Worm (Caenorhabditis elegans) whole organism, L1 larva: Measurements from ENCODE around the gene fbxa-39.

ENCODE experiments used
- aly-2 ChIP-seq: fragments of 150-350 bp; optimal IDR thresholded peaks from 2 replicates; lab custom pipeline; 2014; ENCODE audit warnings: missing biosample characterization, missing genetic modification characterization
- ceh-63 ChIP-seq: fragments of 200-800 bp; sonication (Bioruptor generic); optimal IDR thresholded peaks from 2 replicates; lab custom pipeline; 2018; ENCODE audit warnings: mild to moderate bottlenecking, missing genetic modification characterization, missing compliant biosample characterization
- nhr-90 ChIP-seq: sonication (generic microtip); optimal IDR thresholded peaks from 2 replicates; lab custom pipeline; 2016; ENCODE audit warnings: mild to moderate bottlenecking, missing genetic modification characterization, missing compliant biosample characterization; ENCODE audit not compliant: poor library complexity
- zag-1 ChIP-seq: fragments of 150-350 bp; optimal IDR thresholded peaks from 2 replicates; lab custom pipeline; 2014; ENCODE audit warnings: missing biosample characterization, missing genetic modification characterization

DNA sequence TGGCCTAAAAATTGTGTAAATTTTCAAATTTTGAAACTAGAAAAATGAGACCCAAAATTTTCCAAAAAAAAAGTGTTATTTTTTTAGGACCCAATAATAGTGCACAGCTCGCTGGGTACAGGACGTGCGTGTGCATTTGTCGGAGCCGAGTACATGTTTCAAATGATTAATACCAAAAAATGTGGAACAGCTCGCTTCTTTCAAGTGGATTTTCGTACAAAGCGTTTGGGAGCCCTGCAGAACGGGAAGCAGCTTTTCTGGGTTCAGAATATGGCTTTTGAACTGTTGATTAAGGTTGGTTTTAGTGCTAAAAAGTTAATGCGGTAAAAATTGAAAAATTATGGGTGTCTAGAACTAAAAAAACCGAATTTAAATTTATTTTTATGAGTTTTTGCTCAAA lies 15.4 kb downstream of the fbxa-39 start:
- TF ChIP-seq nhr-90 (tag; lab: Kevin White, UChicago) (no peak), aly-2 (tag; lab: Kevin White, UChicago) (no peak), zag-1 (tag; lab: Kevin White, UChicago) (no peak), ceh-63 (no peak)
